Worm (Caenorhabditis elegans) whole organism, mixed stage, embryonic: ENCODE data around the gene F26C11.1.

Source experiments
- M03D4.4 ChIP-seq: sonication (generic microtip); optimal IDR thresholded peaks from 2 replicates; lab custom pipeline; 2017; ENCODE audit warnings: mild to moderate bottlenecking, missing genetic modification characterization, missing compliant biosample characterization
- bed-3 ChIP-seq: fragments of 200-800 bp; sonication (Bioruptor generic); optimal IDR thresholded peaks from 3 replicates; lab custom pipeline; 2018; ENCODE audit warnings: mild to moderate bottlenecking, missing genetic modification characterization, moderate library complexity, missing compliant biosample characterization
- blmp-1 ChIP-seq: fragments of 150-350 bp; optimal IDR thresholded peaks from 2 replicates; lab custom pipeline; 2014; ENCODE audit warnings: missing biosample characterization, missing genetic modification characterization
- ceh-39 ChIP-seq: fragments of 150-350 bp; optimal IDR thresholded peaks from 2 replicates; lab custom pipeline; 2014; ENCODE audit warnings: missing biosample characterization, missing genetic modification characterization
- ceh-43 ChIP-seq: fragments of 200-800 bp; sonication (Bioruptor generic); optimal IDR thresholded peaks from 2 replicates; lab custom pipeline; 2018; ENCODE audit warnings: mild to moderate bottlenecking, missing genetic modification characterization, moderate library complexity, missing compliant biosample characterization
- ces-1 ChIP-seq: fragments of 150-350 bp; optimal IDR thresholded peaks from 2 replicates; lab custom pipeline; 2014; ENCODE audit warnings: missing biosample characterization, missing genetic modification reagents, missing genetic modification characterization
- cnd-1 ChIP-seq: fragments of 200-800 bp; sonication (Bioruptor generic); optimal IDR thresholded peaks from 2 replicates; lab custom pipeline; 2018; ENCODE audit warnings: mild to moderate bottlenecking, missing genetic modification characterization, missing compliant biosample characterization
- elt-1 ChIP-seq: sonication (generic microtip); optimal IDR thresholded peaks from 2 replicates; lab custom pipeline; 2017; ENCODE audit warnings: missing genetic modification characterization, mild to moderate bottlenecking, missing compliant biosample characterization, antibody characterized with exemption, moderate library complexity, borderline replicate concordance; ENCODE audit not compliant: insufficient read depth
- elt-3 ChIP-seq: fragments of 150-350 bp; optimal IDR thresholded peaks from 2 replicates; lab custom pipeline; 2014; ENCODE audit warnings: missing biosample characterization, missing genetic modification characterization
- ham-2 ChIP-seq: fragments of 200-800 bp; sonication (Bioruptor generic); optimal IDR thresholded peaks from 2 replicates; lab custom pipeline; 2018; ENCODE audit warnings: mild to moderate bottlenecking, missing genetic modification characterization, missing compliant biosample characterization
- hlh-1 ChIP-seq: fragments of 150-350 bp; optimal IDR thresholded peaks from 2 replicates; lab custom pipeline; 2014; ENCODE audit warnings: missing biosample characterization, missing genetic modification reagents, missing genetic modification characterization
- lin-13 ChIP-seq: fragments of 150-350 bp; optimal IDR thresholded peaks from 2 replicates; lab custom pipeline; 2014; ENCODE audit warnings: missing biosample characterization, missing genetic modification characterization
- lin-32 ChIP-seq: fragments of 200-800 bp; sonication (Bioruptor generic); optimal IDR thresholded peaks from 2 replicates; lab custom pipeline; 2018; ENCODE audit warnings: mild to moderate bottlenecking, missing genetic modification characterization, missing compliant biosample characterization
- lsy-2 ChIP-seq: fragments of 150-350 bp; optimal IDR thresholded peaks from 2 replicates; lab custom pipeline; 2014; ENCODE audit warnings: missing biosample characterization, missing genetic modification characterization
- mep-1 ChIP-seq: fragments of 150-350 bp; optimal IDR thresholded peaks from 2 replicates; lab custom pipeline; 2017; ENCODE audit warnings: missing biosample characterization, missing genetic modification reagents, missing genetic modification characterization, inconsistent platforms
- mls-2 ChIP-seq: sonication (generic microtip); optimal IDR thresholded peaks from 2 replicates; lab custom pipeline; 2016; ENCODE audit warnings: mild to moderate bottlenecking, missing genetic modification characterization, moderate library complexity, missing compliant biosample characterization
- nhr-12 ChIP-seq: fragments of 150-350 bp; optimal IDR thresholded peaks from 2 replicates; lab custom pipeline; 2014; ENCODE audit warnings: missing biosample characterization, missing genetic modification characterization
- nhr-2 ChIP-seq: fragments of 150-350 bp; optimal IDR thresholded peaks from 2 replicates; lab custom pipeline; 2014; ENCODE audit warnings: missing biosample characterization, missing genetic modification characterization
- nhr-237 ChIP-seq: fragments of 150-350 bp; optimal IDR thresholded peaks from 2 replicates; lab custom pipeline; 2014; ENCODE audit warnings: missing biosample characterization, missing genetic modification characterization
- nhr-28 ChIP-seq: fragments of 150-350 bp; optimal IDR thresholded peaks from 2 replicates; lab custom pipeline; 2014; ENCODE audit warnings: missing biosample characterization, missing genetic modification characterization
- nhr-76 ChIP-seq: sonication (generic microtip); optimal IDR thresholded peaks from 2 replicates; lab custom pipeline; 2017; ENCODE audit warnings: missing biosample characterization, missing genetic modification characterization
- pha-4 ChIP-seq: fragments of 150-350 bp; optimal IDR thresholded peaks from 2 replicates; lab custom pipeline; 2018; ENCODE audit warnings: missing biosample characterization, missing genetic modification reagents, missing genetic modification characterization
- sem-2 ChIP-seq: fragments of 200-800 bp; sonication (Bioruptor generic); optimal IDR thresholded peaks from 2 replicates; lab custom pipeline; 2018; ENCODE audit warnings: mild to moderate bottlenecking, missing genetic modification characterization, missing compliant biosample characterization
- snpc-4 ChIP-seq: fragments of 150-350 bp; optimal IDR thresholded peaks from 2 replicates; lab custom pipeline; 2014; ENCODE audit warnings: missing biosample characterization, missing genetic modification characterization
- tbx-8 ChIP-seq: fragments of 200-800 bp; sonication (Bioruptor generic); optimal IDR thresholded peaks from 2 replicates; lab custom pipeline; 2018; ENCODE audit warnings: mild to moderate bottlenecking, missing genetic modification characterization, moderate library complexity, missing compliant biosample characterization
- unc-120 ChIP-seq: sonication (generic microtip); optimal IDR thresholded peaks from 2 replicates; lab custom pipeline; 2017; ENCODE audit warnings: missing genetic modification characterization, missing compliant biosample characterization; ENCODE audit not compliant: poor library complexity, severe bottlenecking
- unc-39 ChIP-seq: fragments of 150-350 bp; optimal IDR thresholded peaks from 2 replicates; lab custom pipeline; 2014; ENCODE audit warnings: missing biosample characterization, missing genetic modification characterization
- unc-62 ChIP-seq: fragments of 150-350 bp; optimal IDR thresholded peaks from 2 replicates; lab custom pipeline; 2014; ENCODE audit warnings: missing biosample characterization, missing genetic modification reagents, missing genetic modification characterization
- zip-8 ChIP-seq: fragments of 150-350 bp; optimal IDR thresholded peaks from 2 replicates; lab custom pipeline; 2014; ENCODE audit warnings: missing biosample characterization, missing genetic modification characterization
- ztf-11 ChIP-seq: fragments of 150-350 bp; optimal IDR thresholded peaks from 2 replicates; lab custom pipeline; 2014; ENCODE audit warnings: missing biosample characterization, missing genetic modification characterization

The F26C11.1 gene

ce11 chrII:9868207-9868606 is 26.3 kb upstream of the F26C11.1 start:
- TF ChIP-seq blmp-1 (tag; lab: Kevin White, UChicago) (no peak), elt-1 (tag; lab: Kevin White, UChicago) (no peak), ceh-39 (tag; lab: Kevin White, UChicago) (no peak), unc-39 (no peak), nhr-237 (no peak), mls-2 (no peak), pha-4 (tag; lab: Kevin White, UChicago) (no peak), lsy-2 (no peak), sem-2 (no peak), nhr-12 (no peak)

ce11 chrII:9868698-9869097 is 25.8 kb upstream of the F26C11.1 start, which contains the start of gene old-1:
Gene old-1, minus strand, starts transcription at chrII:9868747.
- TF ChIP-seq unc-120 (tag; lab: Kevin White, UChicago) (no peak), ceh-39 (tag; lab: Kevin White, UChicago) (no peak), nhr-76 (tag; lab: Kevin White, UChicago) (no peak), snpc-4 (tag; lab: Kevin White, UChicago) (no peak), ces-1 (GFP tag; lab: Kevin White, UChicago) (no peak), tbx-8 (GFP tag; lab: Kevin White, UChicago) (no peak), unc-39 (no peak), elt-1 (tag; lab: Kevin White, UChicago) (no peak), lin-13 (tag; lab: Kevin White, UChicago) (no peak), ham-2 (no peak), mls-2 (no peak), nhr-2 (no peak), nhr-28 (tag; lab: Kevin White, UChicago) (no peak), mep-1 (tag; lab: Kevin White, UChicago) (no peak), ceh-43 (no peak), ztf-11 (no peak), elt-3 (tag; lab: Kevin White, UChicago) (no peak), sem-2 (no peak)

- TF ChIP-seq bed-3 (GFP tag; lab: Kevin White, UChicago) (no peak), M03D4.4 (tag; lab: Kevin White, UChicago) (no peak), unc-120 (tag; lab: Kevin White, UChicago) (no peak), lin-32 (GFP tag; lab: Kevin White, UChicago) (no peak), nhr-76 (tag; lab: Kevin White, UChicago) (no peak), cnd-1 (no peak), zip-8 (no peak), lsy-2 (no peak), snpc-4 (tag; lab: Kevin White, UChicago) (no peak), blmp-1 (tag; lab: Kevin White, UChicago) (no peak), ham-2 (no peak), elt-3 (tag; lab: Kevin White, UChicago) (no peak), mls-2 (no peak)
Measured at ce11 chrII:9871061-9871460, 23.5 kb upstream of the F26C11.1 start, which contains the start of gene chil-7. Gene chil-7, minus strand, starts transcription at chrII:9871172.

- TF ChIP-seq nhr-237 (no peak), unc-62 (GFP tag; lab: Kevin White, UChicago) (no peak), mep-1 (tag; lab: Kevin White, UChicago) (no peak), bed-3 (GFP tag; lab: Kevin White, UChicago) (no peak), ham-2 (no peak), ces-1 (GFP tag; lab: Kevin White, UChicago) (no peak), pha-4 (tag; lab: Kevin White, UChicago) (no peak), unc-120 (tag; lab: Kevin White, UChicago) (no peak), cnd-1 (no peak), blmp-1 (tag; lab: Kevin White, UChicago) (no peak), tbx-8 (GFP tag; lab: Kevin White, UChicago) (no peak), ceh-43 (no peak), zip-8 (no peak)
Measured at ce11 chrII:9872961-9873360, 21.6 kb upstream of the F26C11.1 start, which contains the start of gene chil-8. Gene chil-8, minus strand, starts transcription at chrII:9873061.

ce11 chrII:9874508-9875229 is 19.9 kb upstream of the F26C11.1 start, which contains the start of the genes chil-2 and ctsa-3.2:
Gene chil-2, minus strand, starts transcription at chrII:9874608.
Gene ctsa-3.2, plus strand, starts transcription at chrII:9875179.
- TF ChIP-seq mep-1 (tag; lab: Kevin White, UChicago): no peak
- TF ChIP-seq lin-32 (GFP tag; lab: Kevin White, UChicago): no peak
- no peak for TF ChIP-seq hlh-1 (tag; lab: Kevin White, UChicago)
- no peak for TF ChIP-seq elt-3 (tag; lab: Kevin White, UChicago)
- TF ChIP-seq ceh-43: no peak
- TF ChIP-seq elt-1 (tag; lab: Kevin White, UChicago): no peak
- no peak for TF ChIP-seq zip-8
